Fruit fly (Drosophila melanogaster) whole organism, prepupa: ENCODE results near the gene Ankle2.

Experiments
- Blimp-1 ChIP-seq: fragments of 200-800 bp; sonication (Bioruptor generic); optimal IDR thresholded peaks from 3 replicates; lab custom pipeline; 2017; ENCODE audit warnings: missing biosample characterization, missing genetic modification characterization, mild to moderate bottlenecking, moderate library complexity, missing genetic modification reagents
- CG10631 ChIP-seq: fragments of 200-800 bp; sonication (Bioruptor generic); optimal IDR thresholded peaks from 2 replicates; lab custom pipeline; 2016; ENCODE audit warnings: missing biosample characterization, missing genetic modification characterization
- CG10669 ChIP-seq: fragments of 200-800 bp; sonication (Bioruptor generic); optimal IDR thresholded peaks from 3 replicates; lab custom pipeline; 2018; ENCODE audit warnings: missing biosample characterization, mild to moderate bottlenecking, missing genetic modification characterization, moderate library complexity
- CG11294 ChIP-seq: fragments of 200-800 bp; sonication (Bioruptor generic); IDR thresholded peaks from 2 replicates; pipeline ENCODE4 v1.3.6; 2022; ENCODE audit warnings: missing biosample characterization, missing genetic modification characterization
- CG11762 ChIP-seq: fragments of 200-800 bp; sonication (Bioruptor generic); optimal IDR thresholded peaks from 3 replicates; lab custom pipeline; 2016; ENCODE audit warnings: missing biosample characterization, missing genetic modification characterization; ENCODE audit not compliant: insufficient read depth
- CG11902 ChIP-seq: fragments of 200-800 bp; sonication (Bioruptor generic); optimal IDR thresholded peaks from 3 replicates; lab custom pipeline; 2016; ENCODE audit warnings: missing biosample characterization, missing genetic modification characterization
- CG15336 ChIP-seq: fragments of 200-800 bp; sonication (Bioruptor generic); IDR thresholded peaks from 2 replicates; pipeline ENCODE4 v1.3.6; 2022; ENCODE audit warnings: missing biosample characterization, missing genetic modification characterization
- CG1621 ChIP-seq: fragments of 200-800 bp; sonication (Bioruptor generic); optimal IDR thresholded peaks from 3 replicates; lab custom pipeline; 2018; ENCODE audit warnings: missing biosample characterization, mild to moderate bottlenecking, missing genetic modification characterization
- CG16779 ChIP-seq: fragments of 200-800 bp; sonication (Bioruptor generic); optimal IDR thresholded peaks from 3 replicates; lab custom pipeline; 2017; ENCODE audit warnings: missing biosample characterization, mild to moderate bottlenecking, missing genetic modification characterization
- CG3032 ChIP-seq: fragments of 200-800 bp; optimal IDR thresholded peaks from 2 replicates; lab custom pipeline; 2019; ENCODE audit warnings: missing biosample characterization, mild to moderate bottlenecking, missing genetic modification characterization, moderate library complexity
- CG32006 ChIP-seq: fragments of 200-800 bp; sonication (Bioruptor generic); optimal IDR thresholded peaks from 3 replicates; lab custom pipeline; 2017; ENCODE audit warnings: missing biosample characterization, mild to moderate bottlenecking, missing genetic modification characterization
- CG34406 ChIP-seq: fragments of 200-800 bp; sonication (Bioruptor generic); optimal IDR thresholded peaks from 3 replicates; lab custom pipeline; 2016; ENCODE audit warnings: missing biosample characterization, missing genetic modification characterization
- CG3919 ChIP-seq: fragments of 200-800 bp; sonication (Bioruptor generic); optimal IDR thresholded peaks from 3 replicates; lab custom pipeline; 2016; ENCODE audit warnings: missing biosample characterization, missing genetic modification characterization
- CG4318 ChIP-seq: fragments of 200-800 bp; sonication (Bioruptor generic); optimal IDR thresholded peaks from 3 replicates; lab custom pipeline; 2017; ENCODE audit warnings: missing biosample characterization, mild to moderate bottlenecking, missing genetic modification characterization
- CG6163 ChIP-seq: fragments of 200-800 bp; sonication (Bioruptor generic); IDR thresholded peaks from 3 replicates; pipeline ENCODE4 v1.3.6; 2022; ENCODE audit warnings: missing biosample characterization, missing genetic modification characterization
- CG6276 ChIP-seq: fragments of 200-800 bp; sonication (Bioruptor generic); optimal IDR thresholded peaks from 2 replicates; lab custom pipeline; 2017; ENCODE audit warnings: missing biosample characterization, mild to moderate bottlenecking, missing genetic modification characterization
- CG6792 ChIP-seq: fragments of 200-800 bp; sonication (Bioruptor generic); optimal IDR thresholded peaks from 3 replicates; lab custom pipeline; 2016; ENCODE audit warnings: missing biosample characterization, missing genetic modification characterization
- CG6854 ChIP-seq: fragments of 200-800 bp; sonication (Bioruptor generic); optimal IDR thresholded peaks from 2 replicates; lab custom pipeline; 2017; ENCODE audit warnings: missing biosample characterization, mild to moderate bottlenecking, missing genetic modification characterization
- CG7368 ChIP-seq: fragments of 200-800 bp; sonication (Bioruptor generic); optimal IDR thresholded peaks from 3 replicates; lab custom pipeline; 2016; ENCODE audit warnings: missing biosample characterization, missing genetic modification characterization
- CG8119 ChIP-seq: fragments of 200-800 bp; sonication (Bioruptor generic); IDR thresholded peaks from 3 replicates; pipeline ENCODE4 v1.3.6; 2022; ENCODE audit warnings: missing biosample characterization, missing genetic modification characterization
- CG8632 ChIP-seq: fragments of 200-800 bp; sonication (Bioruptor generic); optimal IDR thresholded peaks from 3 replicates; lab custom pipeline; 2016; ENCODE audit warnings: missing biosample characterization, missing genetic modification characterization
- CG9139 ChIP-seq: fragments of 200-800 bp; sonication (Bioruptor generic); optimal IDR thresholded peaks from 3 replicates; lab custom pipeline; 2017; ENCODE audit warnings: missing biosample characterization, mild to moderate bottlenecking, missing genetic modification characterization
- Eip78C ChIP-seq: fragments of 200-800 bp; sonication (Bioruptor generic); peaks from one replicate; lab custom pipeline; 2016; ENCODE audit warnings: missing biosample characterization, missing genetic modification characterization
- Eip93F ChIP-seq: fragments of 200-800 bp; sonication (Bioruptor generic); optimal IDR thresholded peaks from 2 replicates; lab custom pipeline; 2016; ENCODE audit warnings: missing biosample characterization, mild to moderate bottlenecking, missing genetic modification characterization
- Ets21C ChIP-seq: fragments of 200-800 bp; sonication (Bioruptor generic); optimal IDR thresholded peaks from 3 replicates; lab custom pipeline; 2016; ENCODE audit warnings: missing biosample characterization, missing genetic modification characterization
- Ets96B ChIP-seq: fragments of 200-800 bp; optimal IDR thresholded peaks from 2 replicates; lab custom pipeline; 2019; ENCODE audit warnings: missing biosample characterization, mild to moderate bottlenecking, missing genetic modification characterization, moderate library complexity
- Gug ChIP-seq: fragments of 200-800 bp; sonication (Bioruptor generic); IDR thresholded peaks from 2 replicates; pipeline ENCODE4 v1.3.6; 2022; ENCODE audit warnings: missing biosample characterization, missing genetic modification characterization
- Hr39 ChIP-seq: fragments of 200-800 bp; sonication (Bioruptor generic); optimal IDR thresholded peaks from 2 replicates; lab custom pipeline; 2016; ENCODE audit warnings: missing biosample characterization, missing genetic modification characterization
- Hr4 ChIP-seq: fragments of 200-800 bp; sonication (Bioruptor generic); optimal IDR thresholded peaks from 3 replicates; lab custom pipeline; 2016; ENCODE audit warnings: missing biosample characterization, missing genetic modification characterization
- Lpt ChIP-seq: fragments of 200-800 bp; sonication (Bioruptor generic); optimal IDR thresholded peaks from 3 replicates; lab custom pipeline; 2016; ENCODE audit warnings: missing biosample characterization, missing genetic modification characterization
- Met ChIP-seq: fragments of 200-800 bp; sonication (Bioruptor generic); optimal IDR thresholded peaks from 3 replicates; lab custom pipeline; 2016; ENCODE audit warnings: missing biosample characterization, missing genetic modification characterization
- OdsH ChIP-seq: fragments of 200-800 bp; sonication (Bioruptor generic); optimal IDR thresholded peaks from 3 replicates; lab custom pipeline; 2016; ENCODE audit warnings: missing biosample characterization, missing genetic modification characterization
- Smox ChIP-seq: fragments of 200-800 bp; sonication (Bioruptor generic); optimal IDR thresholded peaks from 3 replicates; lab custom pipeline; 2016; ENCODE audit warnings: missing biosample characterization, missing genetic modification characterization
- Sox102F ChIP-seq: fragments of 200-800 bp; sonication (Bioruptor generic); optimal IDR thresholded peaks from 2 replicates; lab custom pipeline; 2016; ENCODE audit warnings: missing biosample characterization, mild to moderate bottlenecking, missing genetic modification characterization
- Sox14 ChIP-seq: fragments of 200-800 bp; sonication (Bioruptor generic); optimal IDR thresholded peaks from 3 replicates; lab custom pipeline; 2016; ENCODE audit warnings: missing biosample characterization, missing genetic modification characterization
- Sox15 ChIP-seq: fragments of 200-800 bp; sonication (Bioruptor generic); optimal IDR thresholded peaks from 3 replicates; lab custom pipeline; 2016; ENCODE audit warnings: missing biosample characterization, missing genetic modification characterization
- acj6 ChIP-seq: fragments of 200-800 bp; sonication (Bioruptor generic); optimal IDR thresholded peaks from 3 replicates; lab custom pipeline; 2016; ENCODE audit warnings: missing biosample characterization, missing genetic modification characterization
- cyc ChIP-seq: fragments of 200-800 bp; sonication (Bioruptor generic); optimal IDR thresholded peaks from 3 replicates; lab custom pipeline; 2016; ENCODE audit warnings: missing biosample characterization, missing genetic modification characterization
- dac ChIP-seq: fragments of 200-800 bp; sonication (Bioruptor generic); optimal IDR thresholded peaks from 2 replicates; lab custom pipeline; 2017; ENCODE audit warnings: missing biosample characterization, mild to moderate bottlenecking, missing genetic modification characterization
- dsx ChIP-seq: fragments of 200-800 bp; optimal IDR thresholded peaks from 3 replicates; lab custom pipeline; 2019; ENCODE audit warnings: missing biosample characterization, mild to moderate bottlenecking, missing genetic modification characterization, moderate library complexity; ENCODE audit not compliant: poor library complexity, severe bottlenecking
- eg ChIP-seq: fragments of 200-800 bp; sonication (Bioruptor generic); IDR thresholded peaks from 3 replicates; pipeline ENCODE4 v1.3.6; 2022; ENCODE audit warnings: missing biosample characterization, missing genetic modification characterization
- esn ChIP-seq: fragments of 200-800 bp; sonication (Bioruptor generic); optimal IDR thresholded peaks from 2 replicates; lab custom pipeline; 2016; ENCODE audit warnings: missing biosample characterization, mild to moderate bottlenecking, missing genetic modification characterization, moderate library complexity
- fd59A ChIP-seq: fragments of 200-800 bp; sonication (Bioruptor generic); optimal IDR thresholded peaks from 2 replicates; lab custom pipeline; 2017; ENCODE audit warnings: missing biosample characterization, mild to moderate bottlenecking, missing genetic modification characterization, missing genetic modification reagents
- fd85E ChIP-seq: fragments of 200-800 bp; sonication (Bioruptor generic); optimal IDR thresholded peaks from 3 replicates; lab custom pipeline; 2016; ENCODE audit warnings: missing biosample characterization, missing genetic modification characterization
- fkh ChIP-seq: fragments of 200-800 bp; sonication (Bioruptor generic); optimal IDR thresholded peaks from 3 replicates; lab custom pipeline; 2017; ENCODE audit warnings: missing biosample characterization, mild to moderate bottlenecking, missing genetic modification characterization, moderate library complexity
- lz ChIP-seq: fragments of 200-800 bp; sonication (Bioruptor generic); optimal IDR thresholded peaks from 3 replicates; lab custom pipeline; 2016; ENCODE audit warnings: missing biosample characterization, missing genetic modification characterization
- net ChIP-seq: fragments of 200-800 bp; sonication (Bioruptor generic); optimal IDR thresholded peaks from 3 replicates; lab custom pipeline; 2016; ENCODE audit warnings: missing biosample characterization, missing genetic modification characterization
- salr ChIP-seq, 2 experiments: fragments of 200-800 bp; sonication (Bioruptor generic); optimal IDR thresholded peaks; 3 replicates each; lab custom pipeline; 2016 to 2018; ENCODE audit warnings: missing biosample characterization in 2 of 2, missing genetic modification characterization in 2 of 2, mild to moderate bottlenecking in 1 of 2
- ss ChIP-seq, 2 experiments: fragments of 200-800 bp; sonication (Bioruptor generic); optimal IDR thresholded peaks; 2 replicates in 1 of 2; 3 replicates in 1 of 2; lab custom pipeline; 2017 to 2018; ENCODE audit warnings: mild to moderate bottlenecking in 2 of 2, missing biosample characterization in 2 of 2, missing genetic modification characterization in 2 of 2, moderate library complexity in 1 of 2
- svp ChIP-seq: fragments of 200-800 bp; sonication (Bioruptor generic); peaks from one replicate; lab custom pipeline; 2016; ENCODE audit warnings: missing biosample characterization, missing genetic modification characterization
- topi ChIP-seq: fragments of 200-800 bp; sonication (Bioruptor generic); optimal IDR thresholded peaks from 3 replicates; lab custom pipeline; 2016; ENCODE audit warnings: missing biosample characterization, missing genetic modification characterization
- vri ChIP-seq: fragments of 200-800 bp; sonication (Bioruptor generic); optimal IDR thresholded peaks from 3 replicates; lab custom pipeline; 2016; ENCODE audit warnings: missing biosample characterization, mild to moderate bottlenecking, missing genetic modification characterization

The Ankle2 gene

DNA sequence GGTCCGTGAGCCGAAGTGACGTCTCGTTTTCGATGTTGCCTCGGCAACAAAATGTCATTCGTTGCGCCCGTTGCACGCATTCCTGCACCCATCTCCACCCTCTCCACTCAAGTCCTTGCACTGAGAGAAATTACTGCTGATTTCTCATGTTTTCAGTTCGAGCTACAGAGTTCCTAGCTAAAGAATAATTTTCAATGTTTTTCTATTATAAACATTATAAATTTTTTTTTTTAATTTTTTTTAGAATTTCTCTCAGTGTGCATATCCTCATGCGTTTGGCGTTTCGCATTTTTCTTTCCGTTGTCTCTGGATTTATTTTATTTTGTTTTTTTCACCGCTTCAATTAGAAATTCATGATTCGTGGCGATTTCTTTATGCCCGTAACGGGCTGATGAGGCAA lies 28.1 kb downstream of the Ankle2 start:
- TF ChIP-seq CG11294 (GFP tag; lab: Robert Waterston, UW) (no peak), CG6276 (GFP tag; lab: Kevin White, UChicago) (no peak), Ets96B (tag; lab: Kevin White, UChicago) (peak; percentile 48), CG6163 (GFP tag; lab: Robert Waterston, UW) (peak; percentile 85), salr (GFP tag; optimal IDR thresholded peaks at IDR 0.05; lab: Kevin White, UChicago) (peak; percentile 1 to 10), CG6854 (GFP tag; lab: Kevin White, UChicago) (no peak), Sox102F (GFP tag; lab: Kevin White, UChicago) (peak; percentile 76), Sox15 (GFP tag; lab: Kevin White, UChicago) (peak; percentile 8), CG8632 (peak; percentile 43), CG11902 (GFP tag; lab: Kevin White, UChicago) (peak; percentile 8), Blimp-1 (peak; percentile 2), CG3919 (GFP tag; lab: Kevin White, UChicago) (peak; percentile 25), acj6 (GFP tag; lab: Kevin White, UChicago) (peak; percentile 41), CG8119 (GFP tag; lab: Robert Waterston, UW) (peak; percentile 64), Sox14 (GFP tag; lab: Kevin White, UChicago) (peak; percentile 41), dac (GFP tag; lab: Kevin White, UChicago) (no peak), fd59A (peak; percentile 49), fkh (no peak), fd85E (GFP tag; lab: Kevin White, UChicago) (no peak), Ets21C (GFP tag; lab: Kevin White, UChicago) (peak; percentile 13), Eip78C (GFP tag; lab: Kevin White, UChicago) (peak; percentile 89), topi (peak; percentile 59), esn (GFP tag; lab: Kevin White, UChicago) (peak; percentile 74), cyc (GFP tag; lab: Kevin White, UChicago) (peak; percentile 45), Hr4 (peak; percentile 28), CG9139 (GFP tag; lab: Kevin White, UChicago) (peak; percentile 29), CG11762 (GFP tag; lab: Kevin White, UChicago) (peak; percentile 30), CG7368 (peak; percentile 32), net (GFP tag; lab: Kevin White, UChicago) (peak; percentile 32), CG10631 (peak; percentile 63), eg (GFP tag; lab: Robert Waterston, UW) (peak; percentile 73), CG16779 (no peak), ss (GFP tag; optimal IDR thresholded peaks at IDR 0.05; lab: Kevin White, UChicago) (peak; percentile 47 to 58), CG10669 (peak; percentile 64), lz (peak; percentile 62), Smox (GFP tag; lab: Kevin White, UChicago) (peak; percentile 65), CG4318 (peak; percentile 22), Lpt (GFP tag; lab: Kevin White, UChicago) (peak; percentile 10), Gug (GFP tag; lab: Robert Waterston, UW) (peak; percentile 29; the same call in 1 of the 2 replicates), CG1621 (tag; lab: Kevin White, UChicago) (peak; percentile 38), CG15336 (GFP tag; lab: Robert Waterston, UW) (peak; percentile 59), Met (GFP tag; lab: Kevin White, UChicago) (peak; percentile 84), CG32006 (peak; percentile 53), CG3032 (tag; lab: Kevin White, UChicago) (peak; percentile 63), dsx (GFP tag; lab: Kevin White, UChicago) (peak; percentile 53), OdsH (peak; percentile 62), CG6792 (GFP tag; lab: Kevin White, UChicago) (peak; percentile 57), Hr39 (peak; percentile 37), CG34406 (GFP tag; lab: Kevin White, UChicago) (peak; percentile 54), svp (GFP tag; lab: Kevin White, UChicago) (peak; percentile 90), vri (GFP tag; lab: Kevin White, UChicago) (peak; percentile 47), Eip93F (GFP tag; lab: Kevin White, UChicago) (peak; percentile 41)
